Worm (Caenorhabditis elegans) whole organism, midembryonic: Measurements from ENCODE around the gene srlf-21.

ENCODE experiments used
- flt-1 ChIP-seq: fragments of 200-800 bp; sonication (Bioruptor generic); IDR thresholded peaks from 2 replicates; pipeline ENCODE4 v1.3.6; 2022; ENCODE audit warnings: missing genetic modification characterization, missing compliant biosample characterization
- ref-1 ChIP-seq: fragments of 200-800 bp; sonication (Bioruptor generic); conservative IDR thresholded peaks from 2 replicates; pipeline ENCODE4 v1.3.6; 2022; ENCODE audit warnings: missing genetic modification reagents, missing genetic modification characterization, missing compliant biosample characterization

ce11 chrV:908681-909080, 18.4 kb upstream of the srlf-21 start:
- no peak for TF ChIP-seq ref-1 (GFP tag; lab: Robert Waterston, UW)
- TF ChIP-seq flt-1 (GFP tag; lab: Robert Waterston, UW), result no peak
